Fruit fly (Drosophila melanogaster) whole organism, prepupa: Measurements from ENCODE around the gene ppk5.
A peak's percentile ranks its signal among the peaks of the same experiment; 100 is the strongest.

Source experiments
- Blimp-1 ChIP-seq: fragments of 200-800 bp; sonication (Bioruptor generic); optimal IDR thresholded peaks from 3 replicates; lab custom pipeline; 2017; ENCODE audit warnings: missing biosample characterization, missing genetic modification characterization, mild to moderate bottlenecking, moderate library complexity, missing genetic modification reagents
- CG10631 ChIP-seq: fragments of 200-800 bp; sonication (Bioruptor generic); optimal IDR thresholded peaks from 2 replicates; lab custom pipeline; 2016; ENCODE audit warnings: missing biosample characterization, missing genetic modification characterization
- CG10669 ChIP-seq: fragments of 200-800 bp; sonication (Bioruptor generic); optimal IDR thresholded peaks from 3 replicates; lab custom pipeline; 2018; ENCODE audit warnings: missing biosample characterization, mild to moderate bottlenecking, missing genetic modification characterization, moderate library complexity
- CG11294 ChIP-seq: fragments of 200-800 bp; sonication (Bioruptor generic); IDR thresholded peaks from 2 replicates; pipeline ENCODE4 v1.3.6; 2022; ENCODE audit warnings: missing biosample characterization, missing genetic modification characterization
- CG11762 ChIP-seq: fragments of 200-800 bp; sonication (Bioruptor generic); optimal IDR thresholded peaks from 3 replicates; lab custom pipeline; 2016; ENCODE audit warnings: missing biosample characterization, missing genetic modification characterization; ENCODE audit not compliant: insufficient read depth
- CG11902 ChIP-seq: fragments of 200-800 bp; sonication (Bioruptor generic); optimal IDR thresholded peaks from 3 replicates; lab custom pipeline; 2016; ENCODE audit warnings: missing biosample characterization, missing genetic modification characterization
- CG15336 ChIP-seq: fragments of 200-800 bp; sonication (Bioruptor generic); IDR thresholded peaks from 2 replicates; pipeline ENCODE4 v1.3.6; 2022; ENCODE audit warnings: missing biosample characterization, missing genetic modification characterization
- CG1621 ChIP-seq: fragments of 200-800 bp; sonication (Bioruptor generic); optimal IDR thresholded peaks from 3 replicates; lab custom pipeline; 2018; ENCODE audit warnings: missing biosample characterization, mild to moderate bottlenecking, missing genetic modification characterization
- CG16779 ChIP-seq: fragments of 200-800 bp; sonication (Bioruptor generic); optimal IDR thresholded peaks from 3 replicates; lab custom pipeline; 2017; ENCODE audit warnings: missing biosample characterization, mild to moderate bottlenecking, missing genetic modification characterization
- CG3032 ChIP-seq: fragments of 200-800 bp; optimal IDR thresholded peaks from 2 replicates; lab custom pipeline; 2019; ENCODE audit warnings: missing biosample characterization, mild to moderate bottlenecking, missing genetic modification characterization, moderate library complexity
- CG31627 ChIP-seq: fragments of 200-800 bp; sonication (Bioruptor generic); optimal IDR thresholded peaks from 3 replicates; lab custom pipeline; 2016; ENCODE audit warnings: missing biosample characterization, missing genetic modification characterization
- CG32006 ChIP-seq: fragments of 200-800 bp; sonication (Bioruptor generic); optimal IDR thresholded peaks from 3 replicates; lab custom pipeline; 2017; ENCODE audit warnings: missing biosample characterization, mild to moderate bottlenecking, missing genetic modification characterization
- CG34406 ChIP-seq: fragments of 200-800 bp; sonication (Bioruptor generic); optimal IDR thresholded peaks from 3 replicates; lab custom pipeline; 2016; ENCODE audit warnings: missing biosample characterization, missing genetic modification characterization
- CG6163 ChIP-seq: fragments of 200-800 bp; sonication (Bioruptor generic); IDR thresholded peaks from 3 replicates; pipeline ENCODE4 v1.3.6; 2022; ENCODE audit warnings: missing biosample characterization, missing genetic modification characterization
- CG6276 ChIP-seq: fragments of 200-800 bp; sonication (Bioruptor generic); optimal IDR thresholded peaks from 2 replicates; lab custom pipeline; 2017; ENCODE audit warnings: missing biosample characterization, mild to moderate bottlenecking, missing genetic modification characterization
- CG6808 ChIP-seq: fragments of 200-800 bp; sonication (Bioruptor generic); optimal IDR thresholded peaks from 3 replicates; lab custom pipeline; 2017; ENCODE audit warnings: missing biosample characterization, missing genetic modification characterization, mild to moderate bottlenecking, moderate library complexity, missing genetic modification reagents
- CG6854 ChIP-seq: fragments of 200-800 bp; sonication (Bioruptor generic); optimal IDR thresholded peaks from 2 replicates; lab custom pipeline; 2017; ENCODE audit warnings: missing biosample characterization, mild to moderate bottlenecking, missing genetic modification characterization
- CG7368 ChIP-seq: fragments of 200-800 bp; sonication (Bioruptor generic); optimal IDR thresholded peaks from 3 replicates; lab custom pipeline; 2016; ENCODE audit warnings: missing biosample characterization, missing genetic modification characterization
- CG8119 ChIP-seq: fragments of 200-800 bp; sonication (Bioruptor generic); IDR thresholded peaks from 3 replicates; pipeline ENCODE4 v1.3.6; 2022; ENCODE audit warnings: missing biosample characterization, missing genetic modification characterization
- CG8632 ChIP-seq: fragments of 200-800 bp; sonication (Bioruptor generic); optimal IDR thresholded peaks from 3 replicates; lab custom pipeline; 2016; ENCODE audit warnings: missing biosample characterization, missing genetic modification characterization
- CG9139 ChIP-seq: fragments of 200-800 bp; sonication (Bioruptor generic); optimal IDR thresholded peaks from 3 replicates; lab custom pipeline; 2017; ENCODE audit warnings: missing biosample characterization, mild to moderate bottlenecking, missing genetic modification characterization
- Eip75B ChIP-seq: fragments of 200-800 bp; sonication (Bioruptor generic); optimal IDR thresholded peaks from 3 replicates; lab custom pipeline; 2016; ENCODE audit warnings: missing biosample characterization, missing genetic modification characterization
- Eip78C ChIP-seq: fragments of 200-800 bp; sonication (Bioruptor generic); peaks from one replicate; lab custom pipeline; 2016; ENCODE audit warnings: missing biosample characterization, missing genetic modification characterization
- Eip93F ChIP-seq: fragments of 200-800 bp; sonication (Bioruptor generic); optimal IDR thresholded peaks from 2 replicates; lab custom pipeline; 2016; ENCODE audit warnings: missing biosample characterization, mild to moderate bottlenecking, missing genetic modification characterization
- Ets21C ChIP-seq: fragments of 200-800 bp; sonication (Bioruptor generic); optimal IDR thresholded peaks from 3 replicates; lab custom pipeline; 2016; ENCODE audit warnings: missing biosample characterization, missing genetic modification characterization
- Ets96B ChIP-seq: fragments of 200-800 bp; optimal IDR thresholded peaks from 2 replicates; lab custom pipeline; 2019; ENCODE audit warnings: missing biosample characterization, mild to moderate bottlenecking, missing genetic modification characterization, moderate library complexity
- Gug ChIP-seq: fragments of 200-800 bp; sonication (Bioruptor generic); IDR thresholded peaks from 2 replicates; pipeline ENCODE4 v1.3.6; 2022; ENCODE audit warnings: missing biosample characterization, missing genetic modification characterization
- Hr38 ChIP-seq: sonication (Bioruptor generic); optimal IDR thresholded peaks from 2 replicates; lab custom pipeline; 2016; ENCODE audit warnings: missing biosample characterization, missing genetic modification characterization
- Hr4 ChIP-seq: fragments of 200-800 bp; sonication (Bioruptor generic); optimal IDR thresholded peaks from 3 replicates; lab custom pipeline; 2016; ENCODE audit warnings: missing biosample characterization, missing genetic modification characterization
- Lpt ChIP-seq: fragments of 200-800 bp; sonication (Bioruptor generic); optimal IDR thresholded peaks from 3 replicates; lab custom pipeline; 2016; ENCODE audit warnings: missing biosample characterization, missing genetic modification characterization
- Met ChIP-seq: fragments of 200-800 bp; sonication (Bioruptor generic); optimal IDR thresholded peaks from 3 replicates; lab custom pipeline; 2016; ENCODE audit warnings: missing biosample characterization, missing genetic modification characterization
- OdsH ChIP-seq: fragments of 200-800 bp; sonication (Bioruptor generic); optimal IDR thresholded peaks from 3 replicates; lab custom pipeline; 2016; ENCODE audit warnings: missing biosample characterization, missing genetic modification characterization
- Smox ChIP-seq: fragments of 200-800 bp; sonication (Bioruptor generic); optimal IDR thresholded peaks from 3 replicates; lab custom pipeline; 2016; ENCODE audit warnings: missing biosample characterization, missing genetic modification characterization
- Sox102F ChIP-seq: fragments of 200-800 bp; sonication (Bioruptor generic); optimal IDR thresholded peaks from 2 replicates; lab custom pipeline; 2016; ENCODE audit warnings: missing biosample characterization, mild to moderate bottlenecking, missing genetic modification characterization
- Sox14 ChIP-seq: fragments of 200-800 bp; sonication (Bioruptor generic); optimal IDR thresholded peaks from 3 replicates; lab custom pipeline; 2016; ENCODE audit warnings: missing biosample characterization, missing genetic modification characterization
- acj6 ChIP-seq: fragments of 200-800 bp; sonication (Bioruptor generic); optimal IDR thresholded peaks from 3 replicates; lab custom pipeline; 2016; ENCODE audit warnings: missing biosample characterization, missing genetic modification characterization
- cyc ChIP-seq: fragments of 200-800 bp; sonication (Bioruptor generic); optimal IDR thresholded peaks from 3 replicates; lab custom pipeline; 2016; ENCODE audit warnings: missing biosample characterization, missing genetic modification characterization
- dac ChIP-seq: fragments of 200-800 bp; sonication (Bioruptor generic); optimal IDR thresholded peaks from 2 replicates; lab custom pipeline; 2017; ENCODE audit warnings: missing biosample characterization, mild to moderate bottlenecking, missing genetic modification characterization
- dsx ChIP-seq: fragments of 200-800 bp; optimal IDR thresholded peaks from 3 replicates; lab custom pipeline; 2019; ENCODE audit warnings: missing biosample characterization, mild to moderate bottlenecking, missing genetic modification characterization, moderate library complexity; ENCODE audit not compliant: poor library complexity, severe bottlenecking
- esn ChIP-seq: fragments of 200-800 bp; sonication (Bioruptor generic); optimal IDR thresholded peaks from 2 replicates; lab custom pipeline; 2016; ENCODE audit warnings: missing biosample characterization, mild to moderate bottlenecking, missing genetic modification characterization, moderate library complexity
- fd59A ChIP-seq: fragments of 200-800 bp; sonication (Bioruptor generic); optimal IDR thresholded peaks from 2 replicates; lab custom pipeline; 2017; ENCODE audit warnings: missing biosample characterization, mild to moderate bottlenecking, missing genetic modification characterization, missing genetic modification reagents
- fd85E ChIP-seq: fragments of 200-800 bp; sonication (Bioruptor generic); optimal IDR thresholded peaks from 3 replicates; lab custom pipeline; 2016; ENCODE audit warnings: missing biosample characterization, missing genetic modification characterization
- fkh ChIP-seq: fragments of 200-800 bp; sonication (Bioruptor generic); optimal IDR thresholded peaks from 3 replicates; lab custom pipeline; 2017; ENCODE audit warnings: missing biosample characterization, mild to moderate bottlenecking, missing genetic modification characterization, moderate library complexity
- lz ChIP-seq: fragments of 200-800 bp; sonication (Bioruptor generic); optimal IDR thresholded peaks from 3 replicates; lab custom pipeline; 2016; ENCODE audit warnings: missing biosample characterization, missing genetic modification characterization
- net ChIP-seq: fragments of 200-800 bp; sonication (Bioruptor generic); optimal IDR thresholded peaks from 3 replicates; lab custom pipeline; 2016; ENCODE audit warnings: missing biosample characterization, missing genetic modification characterization
- pdm3 ChIP-seq: fragments of 200-800 bp; sonication (Bioruptor generic); optimal IDR thresholded peaks from 3 replicates; lab custom pipeline; 2016; ENCODE audit warnings: missing biosample characterization, missing genetic modification characterization
- salr ChIP-seq, 2 experiments: fragments of 200-800 bp; sonication (Bioruptor generic); optimal IDR thresholded peaks; 3 replicates each; lab custom pipeline; 2016 to 2018; ENCODE audit warnings: missing biosample characterization in 2 of 2, missing genetic modification characterization in 2 of 2, mild to moderate bottlenecking in 1 of 2
- ss ChIP-seq, 2 experiments: fragments of 200-800 bp; sonication (Bioruptor generic); optimal IDR thresholded peaks; 2 replicates in 1 of 2; 3 replicates in 1 of 2; lab custom pipeline; 2017 to 2018; ENCODE audit warnings: mild to moderate bottlenecking in 2 of 2, missing biosample characterization in 2 of 2, missing genetic modification characterization in 2 of 2, moderate library complexity in 1 of 2
- svp ChIP-seq: fragments of 200-800 bp; sonication (Bioruptor generic); peaks from one replicate; lab custom pipeline; 2016; ENCODE audit warnings: missing biosample characterization, missing genetic modification characterization
- topi ChIP-seq: fragments of 200-800 bp; sonication (Bioruptor generic); optimal IDR thresholded peaks from 3 replicates; lab custom pipeline; 2016; ENCODE audit warnings: missing biosample characterization, missing genetic modification characterization
- vri ChIP-seq: fragments of 200-800 bp; sonication (Bioruptor generic); optimal IDR thresholded peaks from 3 replicates; lab custom pipeline; 2016; ENCODE audit warnings: missing biosample characterization, mild to moderate bottlenecking, missing genetic modification characterization

The ppk5 gene

dm6 chr3L:21507354-21507928 is 27.0 kb upstream of the ppk5 start, which contains the start of the genes Glg1 and M6:
TSS of gene Glg1 (minus strand) at chr3L:21507538.
TSS of gene M6 (plus strand) at chr3L:21507852.
- TF ChIP-seq CG8632 (no peak), Smox (GFP tag; lab: Kevin White, UChicago) (peak; percentile 63), Ets96B (tag; lab: Kevin White, UChicago) (peak; percentile 51), Eip78C (GFP tag; lab: Kevin White, UChicago) (peak; percentile 71), Eip93F (GFP tag; lab: Kevin White, UChicago) (peak; percentile 15), CG6808 (GFP tag; lab: Kevin White, UChicago) (no peak), CG16779 (tag; lab: Kevin White, UChicago) (no peak), CG34406 (peak; percentile 66), acj6 (peak; percentile 67), salr (GFP tag; optimal IDR thresholded peaks at IDR 0.05; lab: Kevin White, UChicago) (peak in 1 of 2 experiments; percentile 40), Met (peak; percentile 66), Sox14 (GFP tag; lab: Kevin White, UChicago) (peak; percentile 64), Eip75B (GFP tag; lab: Kevin White, UChicago) (peak; percentile 15), CG11902 (GFP tag; lab: Kevin White, UChicago) (peak; percentile 37), fd85E (no peak), OdsH (GFP tag; lab: Kevin White, UChicago) (no peak), CG8119 (GFP tag; lab: Robert Waterston, UW) (0 out of 3 replicates have a peak, but pooled peaks have one; percentile 12), fd59A (GFP tag; lab: Kevin White, UChicago) (no peak), Gug (GFP tag; lab: Robert Waterston, UW) (peak; percentile 49; the same call in 1 of the 2 replicates), CG1621 (peak; percentile 14), fkh (GFP tag; lab: Kevin White, UChicago) (peak; percentile 65), svp (GFP tag; lab: Kevin White, UChicago) (no peak), CG10669 (GFP tag; lab: Kevin White, UChicago) (no peak), CG7368 (no peak), CG9139 (GFP tag; lab: Kevin White, UChicago) (no peak), CG15336 (no peak), net (GFP tag; lab: Kevin White, UChicago) (peak; percentile 27), CG11762 (no peak), dsx (GFP tag; lab: Kevin White, UChicago) (peak; percentile 39), ss (GFP tag; optimal IDR thresholded peaks at IDR 0.05; lab: Kevin White, UChicago) (no peak), Hr4 (GFP tag; lab: Kevin White, UChicago) (peak; percentile 76), lz (GFP tag; lab: Kevin White, UChicago) (peak; percentile 72), dac (GFP tag; lab: Kevin White, UChicago) (no peak), CG6163 (GFP tag; lab: Robert Waterston, UW) (peak; percentile 60; the same call in 1 of the 3 replicates), CG3032 (tag; lab: Kevin White, UChicago) (peak; percentile 67), cyc (GFP tag; lab: Kevin White, UChicago) (peak; percentile 63), esn (GFP tag; lab: Kevin White, UChicago) (peak; percentile 79), CG6854 (no peak), Blimp-1 (GFP tag; lab: Kevin White, UChicago) (no peak), CG6276 (GFP tag; lab: Kevin White, UChicago) (peak; percentile 33), Ets21C (peak; percentile 61), CG31627 (GFP tag; lab: Kevin White, UChicago) (peak; percentile 74), topi (GFP tag; lab: Kevin White, UChicago) (peak; percentile 73), Hr38 (GFP tag; lab: Kevin White, UChicago) (no peak), CG10631 (peak; percentile 64), pdm3 (GFP tag; lab: Kevin White, UChicago) (no peak), CG11294 (no peak), vri (GFP tag; lab: Kevin White, UChicago) (peak; percentile 34), Lpt (GFP tag; lab: Kevin White, UChicago) (no peak), CG32006 (peak; percentile 55), Sox102F (GFP tag; lab: Kevin White, UChicago) (no peak)
